Worm (Caenorhabditis elegans): Measurements from ENCODE around the gene K07E8.6.

K07E8.6 gene

DNA sequence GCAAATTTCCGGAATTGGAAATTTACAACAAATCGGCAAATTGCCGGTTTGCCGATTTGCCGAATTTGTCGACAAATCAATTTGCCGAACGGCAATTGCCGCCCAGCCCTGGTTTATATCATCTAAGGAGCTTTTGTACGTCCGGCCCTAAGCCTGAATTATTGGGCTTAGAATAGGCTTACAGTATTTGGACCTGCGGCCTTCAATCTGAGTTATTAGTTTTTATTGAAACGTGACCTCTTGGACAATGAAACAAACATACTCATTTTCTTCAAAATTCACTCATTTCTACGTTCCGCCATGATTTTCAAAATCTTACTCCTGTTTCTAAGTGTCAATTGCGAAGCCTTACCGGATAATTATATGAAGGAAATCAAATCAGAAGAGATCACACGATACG lies 35.9 kb upstream of the K07E8.6 start, which contains the start of gene Y39F10C.1:
Gene Y39F10C.1 (plus strand): TSS at position 301 of the 400 bp plus-strand sequence.
- TF ChIP-seq tra-4 (tag; optimal IDR thresholded peaks at IDR 0.05) (no peak), tbx-37 (GFP tag; conservative IDR thresholded peaks at IDR 0.05) (no peak), hmbx-1 (tag; optimal IDR thresholded peaks at IDR 0.05) (no peak)

DNA sequence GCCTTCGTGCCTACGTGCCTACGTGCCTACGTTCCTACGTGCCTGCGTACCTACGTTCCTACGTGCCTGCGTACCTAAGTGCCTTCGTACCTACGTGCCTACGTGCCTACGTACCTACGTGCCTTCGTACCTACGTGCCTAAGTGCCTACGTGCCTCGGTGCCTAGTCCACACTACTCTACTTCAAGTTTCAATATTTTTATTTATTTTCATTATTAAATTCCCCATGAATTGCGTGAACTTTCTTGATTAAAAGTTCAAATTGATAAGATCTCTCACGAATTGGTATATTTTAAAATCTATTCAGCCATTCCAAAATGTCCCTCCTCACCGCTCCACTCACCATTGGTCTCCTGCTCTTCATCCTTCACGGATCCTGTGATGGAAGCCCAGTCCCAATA lies 34.7 kb upstream of the K07E8.6 start, which contains the start of gene Y39F10C.3:
Gene Y39F10C.3 (plus strand): TSS at position 301 of the 400 bp plus-strand sequence.
- TF ChIP-seq hmbx-1 (tag; optimal IDR thresholded peaks at IDR 0.05) = no peak
- no peak for TF ChIP-seq pes-1 (GFP tag; IDR thresholded peaks at IDR 0.05)
- TF ChIP-seq ceh-36 (tag; optimal IDR thresholded peaks at IDR 0.05) = no peak
- no peak for TF ChIP-seq F13C5.2 (tag; optimal IDR thresholded peaks at IDR 0.05)
- no peak for TF ChIP-seq sea-1 (GFP tag; conservative IDR thresholded peaks at IDR 0.05)
- no peak for TF ChIP-seq hnd-1 (tag; optimal IDR thresholded peaks at IDR 0.05)
- no peak for TF ChIP-seq B0310.2 (tag; optimal IDR thresholded peaks at IDR 0.05)
- no peak for TF ChIP-seq tra-4 (tag; optimal IDR thresholded peaks at IDR 0.05)
- TF ChIP-seq flt-1 (GFP tag; IDR thresholded peaks at IDR 0.05) = no peak
- no peak for TF ChIP-seq scrt-1 (GFP tag; IDR thresholded peaks at IDR 0.05)
- no peak for TF ChIP-seq tbx-37 (GFP tag; conservative IDR thresholded peaks at IDR 0.05)
- no peak for TF ChIP-seq tbx-11 (GFP tag; IDR thresholded peaks at IDR 0.05)
- no peak for TF ChIP-seq ama-1 (optimal IDR thresholded peaks at IDR 0.05)

DNA sequence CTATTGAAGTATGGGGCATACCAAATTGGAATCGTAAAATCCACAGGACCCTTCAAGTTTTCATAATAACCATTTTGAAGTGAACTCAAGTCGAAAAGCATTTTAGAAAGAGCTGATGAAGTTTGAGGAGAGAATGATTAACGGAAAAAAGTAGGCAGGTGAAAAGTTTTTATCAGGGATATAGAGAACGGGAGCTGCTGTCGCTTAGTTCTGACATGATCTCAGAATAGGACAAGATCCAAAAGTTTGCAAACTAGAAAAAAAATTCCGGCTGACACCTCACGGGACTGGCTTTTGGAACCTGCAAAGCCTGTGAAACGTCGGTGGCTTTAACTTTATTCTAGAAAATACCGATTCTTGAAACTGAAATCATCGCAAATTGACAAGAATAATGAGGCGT lies 31.7 kb upstream of the K07E8.6 start, which contains the start of gene sri-46:
Gene sri-46 (minus strand): TSS at position 101 of the 400 bp plus-strand sequence.
- TF ChIP-seq hmg-4 (GFP tag; optimal IDR thresholded peaks at IDR 0.05) (no peak), ama-1 (optimal IDR thresholded peaks at IDR 0.05) (no peak), ets-7 (tag; optimal IDR thresholded peaks at IDR 0.05) (no peak), sea-1 (GFP tag; conservative IDR thresholded peaks at IDR 0.05) (no peak), B0310.2 (tag; optimal IDR thresholded peaks at IDR 0.05) (no peak), aly-1 (tag; optimal IDR thresholded peaks at IDR 0.05) (no peak), ceh-36 (tag; optimal IDR thresholded peaks at IDR 0.05) (no peak), hmbx-1 (tag; optimal IDR thresholded peaks at IDR 0.05) (no peak), flt-1 (GFP tag; IDR thresholded peaks at IDR 0.05) (no peak)

DNA sequence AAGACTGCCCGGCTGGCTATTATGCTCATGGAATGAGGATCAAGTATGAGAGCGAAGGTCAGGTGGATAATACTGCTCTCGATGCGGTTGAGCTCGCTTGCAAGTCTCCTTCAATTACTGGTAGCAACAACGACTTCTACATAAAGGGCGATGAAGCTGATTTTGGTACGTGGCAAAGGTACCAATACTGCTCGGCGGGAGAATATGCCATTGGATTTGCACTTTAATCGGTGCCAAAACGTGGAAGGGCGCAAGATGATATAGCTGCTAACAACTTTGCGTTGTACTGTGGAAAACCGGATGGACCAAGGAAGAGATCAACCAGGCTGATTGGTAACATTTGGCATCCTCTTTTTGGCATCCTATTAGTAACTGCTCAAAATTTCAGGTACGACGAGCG lies 28.5 kb upstream of the K07E8.6 start:
- TF ChIP-seq ama-1 (optimal IDR thresholded peaks at IDR 0.05) = no peak
- no peak for TF ChIP-seq tbx-37 (GFP tag; conservative IDR thresholded peaks at IDR 0.05)
- no peak for TF ChIP-seq pes-1 (GFP tag; IDR thresholded peaks at IDR 0.05)
- TF ChIP-seq hmg-4 (GFP tag; optimal IDR thresholded peaks at IDR 0.05) = no peak
- no peak for TF ChIP-seq scrt-1 (GFP tag; IDR thresholded peaks at IDR 0.05)
- TF ChIP-seq tra-4 (tag; optimal IDR thresholded peaks at IDR 0.05) = no peak
- no peak for TF ChIP-seq hmbx-1 (tag; optimal IDR thresholded peaks at IDR 0.05)
- no peak for TF ChIP-seq ceh-36 (tag; optimal IDR thresholded peaks at IDR 0.05)
- TF ChIP-seq tbx-11 (GFP tag; IDR thresholded peaks at IDR 0.05) = no peak
- no peak for TF ChIP-seq B0310.2 (tag; optimal IDR thresholded peaks at IDR 0.05)
- TF ChIP-seq ets-7 (tag; optimal IDR thresholded peaks at IDR 0.05) = no peak
- TF ChIP-seq flt-1 (GFP tag; IDR thresholded peaks at IDR 0.05) = no peak
- no peak for TF ChIP-seq sea-1 (GFP tag; conservative IDR thresholded peaks at IDR 0.05)
- TF ChIP-seq hnd-1 (tag; optimal IDR thresholded peaks at IDR 0.05) = no peak
- no peak for TF ChIP-seq aly-1 (tag; optimal IDR thresholded peaks at IDR 0.05)
- TF ChIP-seq ceh-13 (GFP tag; optimal IDR thresholded peaks at IDR 0.05) = no peak

DNA sequence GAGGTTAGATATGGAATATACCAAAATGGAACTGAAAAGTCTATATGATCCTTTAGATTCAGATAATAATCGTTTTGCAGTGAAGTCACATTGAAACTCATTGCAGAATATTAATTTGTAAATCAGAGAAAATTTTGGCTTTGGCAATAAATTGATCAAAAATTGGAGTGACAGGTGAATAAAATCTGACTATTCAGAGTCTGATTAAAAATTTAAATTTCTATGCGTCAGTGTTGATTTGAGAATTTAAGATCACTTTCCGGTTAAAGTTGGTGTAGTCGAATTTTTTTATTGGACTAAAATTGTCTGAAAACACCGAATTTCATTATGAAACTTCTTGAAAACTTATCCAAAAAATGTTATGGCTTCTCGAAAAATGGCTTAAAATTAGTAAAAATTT lies 22.3 kb upstream of the K07E8.6 start, which contains the start of gene sri-45:
Gene sri-45 (minus strand): TSS at position 101 of the 400 bp plus-strand sequence.
- no peak for TF ChIP-seq ceh-36 (tag; optimal IDR thresholded peaks at IDR 0.05)

DNA sequence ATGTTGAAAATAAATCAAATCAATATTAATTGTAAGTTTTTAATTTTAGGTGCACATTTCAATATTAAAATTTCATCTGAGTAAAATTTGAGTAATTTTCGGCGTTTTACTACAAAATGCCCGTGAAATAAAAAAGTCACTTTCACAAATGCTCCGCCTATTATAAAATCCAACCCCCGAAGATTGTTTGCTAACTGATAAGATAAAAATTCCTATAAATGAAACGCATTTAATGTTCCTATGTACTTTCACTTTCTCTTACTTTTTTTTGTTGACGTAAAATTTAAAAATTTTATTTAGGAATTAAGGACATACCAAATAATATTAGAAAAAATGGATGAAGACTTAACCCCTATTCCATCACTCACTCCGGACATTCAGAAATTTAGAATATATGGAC lies 19.0 kb upstream of the K07E8.6 start, which contains the start of gene sdz-24:
Gene sdz-24 (plus strand): TSS at position 301 of the 400 bp plus-strand sequence.
- TF ChIP-seq sea-1 (GFP tag; conservative IDR thresholded peaks at IDR 0.05) = no peak
- TF ChIP-seq tbx-11 (GFP tag; IDR thresholded peaks at IDR 0.05) = no peak
- TF ChIP-seq tbx-37 (GFP tag; conservative IDR thresholded peaks at IDR 0.05) = no peak
- TF ChIP-seq B0310.2 (tag; optimal IDR thresholded peaks at IDR 0.05) = no peak
- TF ChIP-seq hmbx-1 (tag; optimal IDR thresholded peaks at IDR 0.05) = no peak
- no peak for TF ChIP-seq ets-7 (tag; optimal IDR thresholded peaks at IDR 0.05)

DNA sequence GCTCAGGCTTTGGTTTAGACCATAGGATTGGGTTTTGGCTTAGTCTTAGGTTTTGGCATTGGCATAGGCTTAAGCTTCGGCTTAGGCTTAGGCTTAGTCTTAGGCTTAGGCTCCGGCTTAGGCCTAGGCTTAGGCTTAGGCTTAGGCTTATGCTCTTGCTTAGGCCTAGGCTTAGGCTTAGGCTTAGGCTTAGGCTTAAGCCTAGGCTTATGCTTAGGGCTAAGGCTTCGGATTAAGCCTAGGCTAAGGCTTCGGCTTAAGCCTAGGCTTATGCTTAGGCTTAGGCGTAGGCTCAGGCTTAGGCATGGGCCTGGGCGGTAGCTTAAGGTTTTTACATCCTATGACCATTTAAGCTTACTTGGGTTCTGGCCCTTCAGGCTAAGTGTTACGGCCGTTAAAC lies 12.0 kb upstream of the K07E8.6 start:
- no peak for TF ChIP-seq B0310.2 (tag; optimal IDR thresholded peaks at IDR 0.05)
- TF ChIP-seq ceh-36 (tag; optimal IDR thresholded peaks at IDR 0.05) = peak; percentile 91

DNA sequence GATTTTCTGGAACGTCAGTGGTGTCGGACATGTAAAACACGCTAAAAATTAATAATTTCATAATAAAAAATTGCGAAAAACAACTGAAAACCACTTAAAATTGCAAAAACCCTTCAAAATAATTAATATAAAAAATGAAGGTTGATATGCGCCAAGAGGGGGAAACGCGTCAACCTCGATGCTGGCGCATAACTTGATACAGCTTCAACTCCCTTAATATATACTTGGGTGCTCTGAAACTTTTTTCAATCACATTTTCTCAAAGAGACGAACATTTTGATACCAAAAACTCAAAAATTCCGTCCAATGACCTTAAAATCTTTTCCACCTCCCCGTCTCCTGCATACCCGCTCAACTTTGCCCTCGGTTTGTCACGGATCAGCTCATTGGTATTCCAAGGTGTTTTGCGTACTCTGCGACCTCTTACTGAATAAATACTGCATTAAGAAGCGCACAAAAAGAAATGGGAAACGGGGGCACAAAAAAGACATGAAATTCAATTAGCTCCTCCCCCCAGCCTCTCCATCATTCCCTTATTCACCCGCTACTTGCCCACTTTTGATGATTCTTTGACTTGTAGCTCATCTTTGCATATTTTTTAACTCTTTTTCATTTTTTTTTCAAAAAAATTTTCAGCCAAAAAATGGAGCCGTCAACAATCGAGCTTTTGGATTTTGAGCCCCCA lies 11.1 kb upstream of the K07E8.6 start, which contains the start of the genes K07E8.7 and frpr-14:
Gene K07E8.7 (minus strand): TSS at position 47 of the 685 bp plus-strand sequence.
Gene frpr-14 (plus strand): TSS at position 635 of the 685 bp plus-strand sequence.
- peak; percentile 34 for TF ChIP-seq F13C5.2 (tag; optimal IDR thresholded peaks at IDR 0.05)
- TF ChIP-seq sea-1 (GFP tag; conservative IDR thresholded peaks at IDR 0.05) = no peak

DNA sequence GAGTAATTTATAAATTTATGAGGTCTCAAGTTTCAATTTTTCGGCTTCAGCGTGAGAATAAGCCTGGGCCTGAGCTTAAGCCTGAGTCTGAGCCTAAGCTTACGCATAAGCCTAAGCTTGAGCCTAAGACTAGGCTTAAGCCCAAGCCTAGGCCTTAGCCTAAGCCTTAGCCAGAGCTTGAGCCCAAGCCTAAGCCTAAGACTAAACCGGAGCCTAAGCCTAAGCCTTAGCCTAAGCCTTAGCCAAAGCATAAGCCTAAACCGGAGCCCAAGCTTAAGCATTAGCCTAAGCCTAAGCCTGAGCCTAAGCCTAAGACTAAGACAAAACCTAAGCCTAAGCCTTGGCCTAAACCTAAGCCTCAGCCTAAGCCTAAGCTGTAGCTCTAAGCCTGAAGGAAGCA lies 4.4 kb upstream of the K07E8.6 start:
- no peak for TF ChIP-seq sea-1 (GFP tag; conservative IDR thresholded peaks at IDR 0.05)
- no peak for TF ChIP-seq B0310.2 (tag; optimal IDR thresholded peaks at IDR 0.05)
- TF ChIP-seq F13C5.2 (tag; optimal IDR thresholded peaks at IDR 0.05) = no peak
- no peak for TF ChIP-seq pes-1 (GFP tag; IDR thresholded peaks at IDR 0.05)
- peak; percentile 73 for TF ChIP-seq ceh-36 (tag; optimal IDR thresholded peaks at IDR 0.05)
- no peak for TF ChIP-seq tra-4 (tag; optimal IDR thresholded peaks at IDR 0.05)
- TF ChIP-seq flt-1 (GFP tag; IDR thresholded peaks at IDR 0.05) = no peak
- 0 out of 2 replicates have a peak, but pooled peaks have one; percentile 26 for TF ChIP-seq scrt-1 (GFP tag; IDR thresholded peaks at IDR 0.05)
- no peak for TF ChIP-seq ets-7 (tag; optimal IDR thresholded peaks at IDR 0.05)

Measured in whole organism, early embryonic.